Fruit fly (Drosophila melanogaster) S2 (cell line): Measurements from ENCODE around the gene P5CDh2.

Source experiments
- CG8478 ChIP-seq: fragments of >200 bp; optimal IDR thresholded peaks from 2 replicates; lab custom pipeline; 2018
- CTCF ChIP-seq, 2 experiments: fragments of >200 bp; optimal IDR thresholded peaks; 2 replicates each; lab custom pipeline; 2018

- no peak for TF ChIP-seq CG8478 (lab: Kevin White, UChicago)
- no peak for TF ChIP-seq CTCF (optimal IDR thresholded peaks at IDR 0.05; lab: Kevin White, UChicago)
Observed at dm6 chr3R:21848987-21849442, 28.7 kb upstream of the P5CDh2 start.
